Fruit fly (Drosophila melanogaster): ENCODE measurements around the gene CG9522.
A peak's percentile ranks its signal among the peaks of the same experiment; 100 is the strongest.

CG9522 gene

dm6 chrX:14840417-14840872, 8.2 kb downstream of the CG9522 start:
- TF ChIP-seq cic (GFP tag; optimal IDR thresholded peaks at IDR 0.05): no peak
- TF ChIP-seq Clk (GFP tag; optimal IDR thresholded peaks at IDR 0.05): no peak
- no peak for TF ChIP-seq CG5204 (GFP tag; optimal IDR thresholded peaks at IDR 0.05)
- TF ChIP-seq cnc (optimal IDR thresholded peaks at IDR 0.05): no peak
- TF ChIP-seq bab1 (GFP tag; optimal IDR thresholded peaks at IDR 0.05): peak; percentile 10
- TF ChIP-seq pad (GFP tag; optimal IDR thresholded peaks at IDR 0.05): no peak
- TF ChIP-seq Crg-1 (GFP tag; optimal IDR thresholded peaks at IDR 0.05): no peak
- TF ChIP-seq kay (GFP tag; ENCODE audit: borderline replicate concordance): peak; percentile 93
- TF ChIP-seq CG33017 (tag; optimal IDR thresholded peaks at IDR 0.05): peak; percentile 15
- no peak for TF ChIP-seq Mnt (GFP tag; optimal IDR thresholded peaks at IDR 0.05)
- no peak for TF ChIP-seq CG7045 (GFP tag; optimal IDR thresholded peaks at IDR 0.05)
- TF ChIP-seq CG14711 (tag; optimal IDR thresholded peaks at IDR 0.05): peak; percentile 37
- TF ChIP-seq CG1620 (GFP tag; optimal IDR thresholded peaks at IDR 0.05): no peak
- TF ChIP-seq CG11617 (GFP tag; optimal IDR thresholded peaks at IDR 0.05): no peak
- TF ChIP-seq Hr96 (GFP tag; optimal IDR thresholded peaks at IDR 0.05): no peak
- no peak for TF ChIP-seq toe (GFP tag; optimal IDR thresholded peaks at IDR 0.05)
- no peak for TF ChIP-seq CG12768 (GFP tag; optimal IDR thresholded peaks at IDR 0.05)
- no peak for TF ChIP-seq ovo (GFP tag; optimal IDR thresholded peaks at IDR 0.05)
- no peak for TF ChIP-seq tj (GFP tag; optimal IDR thresholded peaks at IDR 0.05)
- TF ChIP-seq CG7101 (tag; optimal IDR thresholded peaks at IDR 0.05): peak; percentile 37

- TF ChIP-seq cic (GFP tag; optimal IDR thresholded peaks at IDR 0.05) (peak; percentile 74), pad (GFP tag; optimal IDR thresholded peaks at IDR 0.05) (peak; percentile 40), CG7101 (tag; optimal IDR thresholded peaks at IDR 0.05) (peak; percentile 35), CG14711 (tag; optimal IDR thresholded peaks at IDR 0.05) (peak; percentile 2), Hr96 (GFP tag; optimal IDR thresholded peaks at IDR 0.05) (no peak), ovo (GFP tag; optimal IDR thresholded peaks at IDR 0.05) (no peak), Mnt (GFP tag; optimal IDR thresholded peaks at IDR 0.05) (peak; percentile 65)
These were observed 8.8 kb downstream of the CG9522 start for dm6 chrX:14839739-14840347.

DNA sequence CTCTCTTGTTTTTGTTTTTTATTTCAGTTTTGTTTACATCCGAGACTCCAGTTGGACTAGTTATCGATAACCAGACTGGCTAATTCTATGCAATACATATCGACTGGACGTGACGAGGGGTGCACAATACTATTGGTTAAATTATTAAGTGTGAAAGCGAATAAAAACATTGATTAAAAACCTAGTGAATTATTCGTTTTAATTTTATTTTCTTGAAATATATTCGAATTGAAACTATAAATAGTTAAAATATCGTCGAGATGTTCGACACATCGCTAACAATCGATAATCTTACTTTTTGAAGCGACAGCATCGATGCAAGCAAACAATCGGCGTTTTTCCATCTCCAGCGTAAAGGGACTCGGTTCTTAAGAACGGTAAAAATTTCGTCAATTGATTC, 9.6 kb downstream of the CG9522 start, which contains the start of the genes CG32590 and Flo2:
Gene CG32590, minus strand, starts transcription at position 60 of the 400 bp plus-strand sequence.
Gene Flo2, plus strand, starts transcription at position 330 of the 400 bp plus-strand sequence.
- TF ChIP-seq CG7045 (GFP tag; optimal IDR thresholded peaks at IDR 0.05) (no peak), CG12768 (GFP tag; optimal IDR thresholded peaks at IDR 0.05) (peak; percentile 26), cic (GFP tag; optimal IDR thresholded peaks at IDR 0.05) (no peak), CG14711 (tag; optimal IDR thresholded peaks at IDR 0.05) (peak; percentile 82), Crg-1 (GFP tag; optimal IDR thresholded peaks at IDR 0.05) (peak; percentile 52), CG5204 (GFP tag; optimal IDR thresholded peaks at IDR 0.05) (no peak), cnc (optimal IDR thresholded peaks at IDR 0.05) (no peak), ovo (GFP tag; optimal IDR thresholded peaks at IDR 0.05) (peak; percentile 72), tj (GFP tag; optimal IDR thresholded peaks at IDR 0.05) (peak; percentile 64), CG33017 (tag; optimal IDR thresholded peaks at IDR 0.05) (peak; percentile 42), Mnt (GFP tag; optimal IDR thresholded peaks at IDR 0.05) (peak; percentile 81), CG11617 (GFP tag; optimal IDR thresholded peaks at IDR 0.05) (peak; percentile 44), pad (GFP tag; optimal IDR thresholded peaks at IDR 0.05) (peak; percentile 67), Clk (GFP tag; optimal IDR thresholded peaks at IDR 0.05) (peak; percentile 48), CG1620 (GFP tag; optimal IDR thresholded peaks at IDR 0.05) (peak; percentile 91), CG7101 (tag; optimal IDR thresholded peaks at IDR 0.05) (peak; percentile 78), toe (GFP tag; optimal IDR thresholded peaks at IDR 0.05) (peak; percentile 78), bab1 (GFP tag; optimal IDR thresholded peaks at IDR 0.05) (peak; percentile 87), Hr96 (GFP tag; optimal IDR thresholded peaks at IDR 0.05) (no peak), kay (GFP tag; ENCODE audit: borderline replicate concordance) (peak; percentile 71)

dm6 chrX:14837983-14838382, 10.6 kb downstream of the CG9522 start, which contains the start of gene Grx5:
TSS of gene Grx5 (minus strand) at chrX:14838198.
- TF ChIP-seq Mnt (GFP tag; optimal IDR thresholded peaks at IDR 0.05) (no peak), Crg-1 (GFP tag; optimal IDR thresholded peaks at IDR 0.05) (no peak)

- TF ChIP-seq Clk (GFP tag; optimal IDR thresholded peaks at IDR 0.05) (no peak), bab1 (GFP tag; optimal IDR thresholded peaks at IDR 0.05) (no peak), ovo (GFP tag; optimal IDR thresholded peaks at IDR 0.05) (no peak), CG33017 (tag; optimal IDR thresholded peaks at IDR 0.05) (no peak), CG5204 (GFP tag; optimal IDR thresholded peaks at IDR 0.05) (no peak), CG14711 (tag; optimal IDR thresholded peaks at IDR 0.05) (no peak), Hr96 (GFP tag; optimal IDR thresholded peaks at IDR 0.05) (no peak)
These were observed 12.2 kb downstream of the CG9522 start, which contains the start of gene CG14410 for dm6 chrX:14836425-14836824. TSS of gene CG14410 (plus strand) at chrX:14836725.

DNA sequence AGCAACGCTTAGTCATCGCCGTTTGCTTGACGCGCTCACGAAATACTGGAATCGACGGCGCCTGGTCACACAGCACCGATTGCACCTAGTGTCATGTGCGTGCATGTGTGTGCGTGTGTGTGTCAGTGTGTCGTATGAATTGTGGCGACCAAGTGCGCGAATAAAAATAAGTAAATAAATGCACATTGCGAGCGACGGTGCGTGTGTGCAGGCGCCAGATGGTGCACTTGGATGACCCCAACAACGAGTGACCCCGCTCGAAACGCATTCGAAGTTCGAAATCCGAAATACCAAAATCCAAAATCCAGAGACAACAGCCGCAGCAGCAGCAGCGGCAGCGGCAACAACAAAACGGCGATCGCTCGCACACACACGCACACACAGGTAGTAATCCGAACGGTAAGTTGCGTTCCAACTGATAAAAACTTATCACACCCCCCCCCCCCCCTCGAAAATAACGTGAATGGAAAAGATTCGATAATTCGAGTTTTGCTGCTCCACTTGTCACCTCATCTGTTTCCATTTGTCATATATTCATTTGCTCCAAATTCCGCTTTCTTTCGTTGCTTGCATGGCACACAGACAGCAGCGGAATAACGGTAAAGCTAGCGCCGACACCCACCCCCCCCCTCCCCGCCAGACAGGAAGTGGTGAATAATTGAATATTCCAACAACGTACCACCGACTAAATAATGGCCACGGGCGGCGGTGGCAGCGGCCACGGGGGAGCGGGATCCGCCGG, 15.9 kb downstream of the CG9522 start, which contains the start of gene CG14411:
Gene CG14411, plus strand, starts transcription at position 86 of the 742 bp plus-strand sequence.
- TF ChIP-seq toe (GFP tag; optimal IDR thresholded peaks at IDR 0.05) (no peak), bab1 (GFP tag; optimal IDR thresholded peaks at IDR 0.05) (peak; percentile 14), CG11617 (GFP tag; optimal IDR thresholded peaks at IDR 0.05) (no peak), ovo (GFP tag; optimal IDR thresholded peaks at IDR 0.05) (peak; percentile 84), CG1620 (GFP tag; optimal IDR thresholded peaks at IDR 0.05) (no peak), CG5204 (GFP tag; optimal IDR thresholded peaks at IDR 0.05) (no peak), CG14711 (tag; optimal IDR thresholded peaks at IDR 0.05) (no peak), CG7101 (tag; optimal IDR thresholded peaks at IDR 0.05) (no peak), pad (GFP tag; optimal IDR thresholded peaks at IDR 0.05) (peak; percentile 17), Mnt (GFP tag; optimal IDR thresholded peaks at IDR 0.05) (peak; percentile 85), cnc (optimal IDR thresholded peaks at IDR 0.05) (no peak)
